Fruit fly (Drosophila melanogaster): ENCODE measurements around the gene Srp72.

- TF ChIP-seq Lpt (GFP tag; optimal IDR thresholded peaks at IDR 0.05) (no peak), CG16779 (tag; optimal IDR thresholded peaks at IDR 0.05) (no peak), Eip75B (GFP tag; optimal IDR thresholded peaks at IDR 0.05) (no peak), CG11902 (GFP tag; optimal IDR thresholded peaks at IDR 0.05) (no peak), CG10669 (GFP tag; optimal IDR thresholded peaks at IDR 0.05) (no peak), Ets96B (tag; optimal IDR thresholded peaks at IDR 0.05) (no peak), OdsH (GFP tag; optimal IDR thresholded peaks at IDR 0.05) (no peak), salr (GFP tag; optimal IDR thresholded peaks at IDR 0.05) (no peak), eg (GFP tag; IDR thresholded peaks at IDR 0.05) (no peak), CG34406 (GFP tag; optimal IDR thresholded peaks at IDR 0.05) (no peak), CG8119 (GFP tag; IDR thresholded peaks at IDR 0.05) (no peak)
Measured at dm6 chr3R:20542283-20543144, 46.0 kb upstream of the Srp72 start.
